Worm (Caenorhabditis elegans) whole organism, L3 larva: Measurements from ENCODE around the gene fbxb-30.
"Not testable (repeated sequence)": the region's sequence is repeated elsewhere in the genome, so short reads cannot be mapped to it uniquely, and the experiment has no call there.

Experiments
- ZK546.5 ChIP-seq: sonication (generic microtip); optimal IDR thresholded peaks from 2 replicates; lab custom pipeline; 2017; ENCODE audit warnings: missing biosample characterization, missing genetic modification characterization
- aly-2 ChIP-seq: fragments of 150-350 bp; optimal IDR thresholded peaks from 2 replicates; lab custom pipeline; 2014; ENCODE audit warnings: missing biosample characterization, missing genetic modification characterization
- ama-1 ChIP-seq: fragments of 150-350 bp; optimal IDR thresholded peaks from 2 replicates; lab custom pipeline; 2018
- ceh-28 ChIP-seq: fragments of 150-350 bp; optimal IDR thresholded peaks from 2 replicates; lab custom pipeline; 2014; ENCODE audit warnings: missing biosample characterization, missing genetic modification reagents, missing genetic modification characterization
- ceh-82 ChIP-seq: fragments of 150-350 bp; optimal IDR thresholded peaks from 2 replicates; lab custom pipeline; 2014; ENCODE audit warnings: missing biosample characterization, missing genetic modification characterization
- ceh-9 ChIP-seq: sonication (generic microtip); optimal IDR thresholded peaks from 2 replicates; lab custom pipeline; 2018; ENCODE audit warnings: missing biosample characterization, missing genetic modification characterization
- daf-12 ChIP-seq: fragments of 150-350 bp; optimal IDR thresholded peaks from 2 replicates; lab custom pipeline; 2014; ENCODE audit warnings: missing biosample characterization, missing genetic modification reagents, missing genetic modification characterization
- egl-27 ChIP-seq: sonication (generic microtip); optimal IDR thresholded peaks from 4 replicates; lab custom pipeline; 2017; ENCODE audit warnings: missing biosample characterization, missing genetic modification reagents, missing genetic modification characterization
- egl-5 ChIP-seq: fragments of 150-350 bp; optimal IDR thresholded peaks from 2 replicates; lab custom pipeline; 2017; ENCODE audit warnings: missing biosample characterization, missing genetic modification reagents, missing genetic modification characterization, inconsistent platforms
- elt-2 ChIP-seq: sonication (generic microtip); optimal IDR thresholded peaks from 2 replicates; lab custom pipeline; 2016; ENCODE audit warnings: missing genetic modification reagents, mild to moderate bottlenecking, missing genetic modification characterization, missing compliant biosample characterization
- eor-1 ChIP-seq, 2 experiments: fragments of 150-350 bp; optimal IDR thresholded peaks; 2 replicates each; lab custom pipeline; 2014 to 2018; ENCODE audit warnings: missing biosample characterization in 2 of 2, missing genetic modification characterization in 2 of 2
- fos-1 ChIP-seq: fragments of 150-350 bp; optimal IDR thresholded peaks from 2 replicates; lab custom pipeline; 2014; ENCODE audit warnings: missing biosample characterization, missing genetic modification characterization
- hmg-11 ChIP-seq: sonication (generic microtip); optimal IDR thresholded peaks from 2 replicates; lab custom pipeline; 2016; ENCODE audit warnings: missing genetic modification characterization, missing compliant biosample characterization
- jun-1 ChIP-seq: fragments of 150-350 bp; optimal IDR thresholded peaks from 2 replicates; lab custom pipeline; 2014; ENCODE audit warnings: missing biosample characterization, missing genetic modification reagents, missing genetic modification characterization
- lin-15B ChIP-seq: fragments of 150-350 bp; optimal IDR thresholded peaks from 2 replicates; lab custom pipeline; 2014; ENCODE audit warnings: missing biosample characterization, missing genetic modification characterization
- lin-39 ChIP-seq: fragments of 150-350 bp; optimal IDR thresholded peaks from 2 replicates; lab custom pipeline; 2018; ENCODE audit warnings: missing biosample characterization, missing genetic modification reagents, missing genetic modification characterization
- mdl-1 ChIP-seq: fragments of 150-350 bp; optimal IDR thresholded peaks from 2 replicates; lab custom pipeline; 2014; ENCODE audit warnings: missing biosample characterization, missing genetic modification characterization
- mml-1 ChIP-seq: fragments of 150-350 bp; sonication (generic microtip); optimal IDR thresholded peaks from 3 replicates; lab custom pipeline; 2014; ENCODE audit warnings: missing biosample characterization, missing genetic modification characterization
- nhr-11 ChIP-seq: fragments of 150-350 bp; optimal IDR thresholded peaks from 2 replicates; lab custom pipeline; 2014; ENCODE audit warnings: missing biosample characterization, missing genetic modification characterization
- nhr-25 ChIP-seq: sonication (generic microtip); optimal IDR thresholded peaks from 2 replicates; lab custom pipeline; 2017; ENCODE audit warnings: missing biosample characterization, missing genetic modification characterization
- nhr-28 ChIP-seq: fragments of 150-350 bp; optimal IDR thresholded peaks from 2 replicates; lab custom pipeline; 2014; ENCODE audit warnings: missing biosample characterization, missing genetic modification characterization
- nhr-43 ChIP-seq: sonication (generic microtip); optimal IDR thresholded peaks from 2 replicates; lab custom pipeline; 2016; ENCODE audit warnings: mild to moderate bottlenecking, missing genetic modification characterization, missing compliant biosample characterization; ENCODE audit not compliant: poor library complexity, severe bottlenecking
- nhr-67 ChIP-seq: fragments of 150-350 bp; optimal IDR thresholded peaks from 2 replicates; lab custom pipeline; 2014; ENCODE audit warnings: missing biosample characterization, missing genetic modification characterization
- nhr-76 ChIP-seq: fragments of 150-350 bp; sonication (generic microtip); optimal IDR thresholded peaks from 5 replicates; lab custom pipeline; 2014; ENCODE audit warnings: missing biosample characterization, missing genetic modification characterization
- nhr-77 ChIP-seq: fragments of 150-350 bp; optimal IDR thresholded peaks from 2 replicates; lab custom pipeline; 2014; ENCODE audit warnings: missing biosample characterization, missing genetic modification characterization
- pha-4 ChIP-seq: fragments of 150-350 bp; optimal IDR thresholded peaks from 2 replicates; lab custom pipeline; 2014; ENCODE audit warnings: missing biosample characterization, missing genetic modification reagents, missing genetic modification characterization
- skn-1 ChIP-seq: fragments of 150-350 bp; optimal IDR thresholded peaks from 2 replicates; lab custom pipeline; 2014; ENCODE audit warnings: missing biosample characterization, missing genetic modification characterization
- snpc-4 ChIP-seq: fragments of 150-350 bp; optimal IDR thresholded peaks from 2 replicates; lab custom pipeline; 2014; ENCODE audit warnings: missing biosample characterization, missing genetic modification characterization
- tbx-2 ChIP-seq: sonication (generic microtip); optimal IDR thresholded peaks from 2 replicates; lab custom pipeline; 2016; ENCODE audit warnings: mild to moderate bottlenecking, missing genetic modification characterization, missing compliant biosample characterization
- unc-39 ChIP-seq: sonication (generic microtip); optimal IDR thresholded peaks from 4 replicates; lab custom pipeline; 2017; ENCODE audit warnings: missing biosample characterization, missing genetic modification characterization
- unc-62 ChIP-seq: fragments of 150-350 bp; sonication (generic microtip); optimal IDR thresholded peaks from 4 replicates; lab custom pipeline; 2014; ENCODE audit warnings: missing biosample characterization, missing genetic modification reagents, missing genetic modification characterization

The fbxb-30 gene

ce11 chrII:1024684-1025083, 23.4 kb upstream of the fbxb-30 start, which contains the start of gene btb-11:
TSS of gene btb-11 (minus strand) at chrII:1024784.
- not testable (repeated sequence) for TF ChIP-seq snpc-4, lin-15B, mdl-1 (tag; lab: Kevin White, UChicago)

- TF ChIP-seq ceh-28, unc-39, lin-39 (tag; lab: Kevin White, UChicago): not testable (repeated sequence)
- TF ChIP-seq, all 47 proteins: peak for 0; not testable (repeated sequence) for 47
These were observed 5.1 kb upstream of the fbxb-30 start, which contains the start of gene F45D11.14 for ce11 chrII:1006375-1006774. TSS of gene F45D11.14 (minus strand) at chrII:1006475.

- no peak for TF ChIP-seq nhr-28 (tag; lab: Kevin White, UChicago)
- TF ChIP-seq ceh-28 (tag; lab: Kevin White, UChicago), result no peak
- TF ChIP-seq nhr-67 (tag; lab: Kevin White, UChicago), result no peak
- no peak for TF ChIP-seq egl-27 (tag; lab: Kevin White, UChicago)
- TF ChIP-seq elt-2, result no peak
- no peak for TF ChIP-seq skn-1
- no peak for TF ChIP-seq pha-4 (tag; lab: Kevin White, UChicago)
- TF ChIP-seq ama-1 (lab: Kevin White, UChicago), result no peak
- no peak for TF ChIP-seq hmg-11 (tag; lab: Kevin White, UChicago)
- TF ChIP-seq nhr-11 (tag; lab: Kevin White, UChicago), result no peak
- no peak for TF ChIP-seq nhr-77
- no peak for TF ChIP-seq unc-62
- no peak for TF ChIP-seq fos-1 (tag; lab: Kevin White, UChicago)
- TF ChIP-seq mml-1 (tag; lab: Kevin White, UChicago), result no peak
- no peak for TF ChIP-seq aly-2 (tag; lab: Kevin White, UChicago)
- TF ChIP-seq snpc-4 (tag; lab: Kevin White, UChicago), result no peak
- TF ChIP-seq ceh-9 (tag; lab: Kevin White, UChicago), result no peak
These were observed 1.8 kb downstream of the fbxb-30 start, which contains the start of gene fbxb-29 for ce11 chrII:999493-999892. TSS of gene fbxb-29 (minus strand) at chrII:999593.

ce11 chrII:996112-996511, 5.1 kb downstream of the fbxb-30 start, which contains the start of gene F45D11.11:
TSS of gene F45D11.11 (minus strand) at chrII:996212.
- not testable (repeated sequence) for TF ChIP-seq daf-12 (tag; lab: Kevin White, UChicago); skn-1; nhr-43 (tag; lab: Kevin White, UChicago)

- not testable (repeated sequence) for TF ChIP-seq eor-1 (tag; optimal IDR thresholded peaks at IDR 0.05; lab: Kevin White, UChicago); skn-1; nhr-25
These were observed 7.0 kb downstream of the fbxb-30 start, which contains the start of gene F45D11.7 for ce11 chrII:994231-994630. TSS of gene F45D11.7 (plus strand) at chrII:994531.

- TF ChIP-seq nhr-76 (tag; lab: Kevin White, UChicago), result no peak
- no peak for TF ChIP-seq egl-5
- TF ChIP-seq tbx-2 (tag; lab: Kevin White, UChicago), result no peak
- no peak for TF ChIP-seq ceh-82
- no peak for TF ChIP-seq ZK546.5 (tag; lab: Kevin White, UChicago)
- no peak for TF ChIP-seq skn-1
- no peak for TF ChIP-seq jun-1 (tag; lab: Kevin White, UChicago)
- no peak for TF ChIP-seq eor-1 (tag; optimal IDR thresholded peaks at IDR 0.05; lab: Kevin White, UChicago)
- no peak for TF ChIP-seq ceh-9 (tag; lab: Kevin White, UChicago)
- no peak for TF ChIP-seq mdl-1 (tag; lab: Kevin White, UChicago)
- TF ChIP-seq, all 47 proteins: peak for 0
These were observed 10.0 kb downstream of the fbxb-30 start, which contains the start of gene fbxc-42 for ce11 chrII:991300-991699. TSS of gene fbxc-42 (plus strand) at chrII:991600.
